Worm (Caenorhabditis elegans) whole organism, L2 larva: ENCODE data around the gene unc-33.

Experiments used
- C34F6.9 ChIP-seq: fragments of 150-350 bp; optimal IDR thresholded peaks from 2 replicates; lab custom pipeline; 2014; ENCODE audit warnings: missing biosample characterization, missing genetic modification characterization
- F13H6.1 ChIP-seq: sonication (generic microtip); optimal IDR thresholded peaks from 2 replicates; lab custom pipeline; 2016; ENCODE audit warnings: missing genetic modification characterization, missing compliant biosample characterization
- R02D3.7 ChIP-seq: fragments of 150-350 bp; optimal IDR thresholded peaks from 2 replicates; lab custom pipeline; 2014; ENCODE audit warnings: missing biosample characterization, missing genetic modification characterization
- Y55F3AM.14 ChIP-seq: fragments of 200-800 bp; sonication (Bioruptor generic); optimal IDR thresholded peaks from 2 replicates; lab custom pipeline; 2018; ENCODE audit warnings: mild to moderate bottlenecking, missing genetic modification characterization, missing compliant biosample characterization
- ZK546.5 ChIP-seq: sonication (generic microtip); optimal IDR thresholded peaks from 2 replicates; lab custom pipeline; 2017; ENCODE audit warnings: missing biosample characterization, missing genetic modification characterization
- alr-1 ChIP-seq: fragments of 150-350 bp; optimal IDR thresholded peaks from 2 replicates; lab custom pipeline; 2014; ENCODE audit warnings: missing biosample characterization, missing genetic modification characterization
- ama-1 ChIP-seq: fragments of 150-350 bp; optimal IDR thresholded peaks from 2 replicates; lab custom pipeline; 2018; ENCODE audit warnings: inconsistent platforms
- blmp-1 ChIP-seq: sonication (generic microtip); optimal IDR thresholded peaks from 2 replicates; lab custom pipeline; 2017; ENCODE audit warnings: missing genetic modification characterization, mild to moderate bottlenecking, missing compliant biosample characterization, antibody characterized with exemption, moderate library complexity; ENCODE audit not compliant: insufficient read depth
- ceh-82 ChIP-seq: fragments of 150-350 bp; optimal IDR thresholded peaks from 2 replicates; lab custom pipeline; 2014; ENCODE audit warnings: missing biosample characterization, missing genetic modification characterization
- crh-2 ChIP-seq: sonication (generic microtip); optimal IDR thresholded peaks from 2 replicates; lab custom pipeline; 2017; ENCODE audit warnings: missing biosample characterization, missing genetic modification characterization
- dmd-4 ChIP-seq: sonication (generic microtip); optimal IDR thresholded peaks from 2 replicates; lab custom pipeline; 2017; ENCODE audit warnings: missing biosample characterization, missing genetic modification characterization
- egl-27 ChIP-seq: sonication (generic microtip); optimal IDR thresholded peaks from 3 replicates; lab custom pipeline; 2017; ENCODE audit warnings: missing biosample characterization, missing genetic modification reagents, missing genetic modification characterization
- elt-3 ChIP-seq: sonication (generic microtip); optimal IDR thresholded peaks from 2 replicates; lab custom pipeline; 2017; ENCODE audit warnings: missing biosample characterization, missing genetic modification characterization
- lin-11 ChIP-seq: fragments of 150-350 bp; sonication (generic microtip); optimal IDR thresholded peaks from 2 replicates; lab custom pipeline; 2014; ENCODE audit warnings: missing biosample characterization, missing genetic modification characterization, inconsistent platforms, mixed read lengths
- lin-13 ChIP-seq: fragments of 150-350 bp; optimal IDR thresholded peaks from 2 replicates; lab custom pipeline; 2014; ENCODE audit warnings: missing biosample characterization, missing genetic modification reagents, missing genetic modification characterization
- lin-39 ChIP-seq: fragments of 150-350 bp; optimal IDR thresholded peaks from 2 replicates; lab custom pipeline; 2014; ENCODE audit warnings: missing biosample characterization, missing genetic modification reagents, missing genetic modification characterization
- lsy-2 ChIP-seq, 2 experiments: fragments of 150-350 bp in 1 of 2; sonication (generic microtip) in 1 of 2; optimal IDR thresholded peaks; 2 replicates each; lab custom pipeline; 2014 to 2017; ENCODE audit warnings: missing biosample characterization in 2 of 2, missing genetic modification characterization in 2 of 2
- mab-5 ChIP-seq: fragments of 150-350 bp; optimal IDR thresholded peaks from 2 replicates; lab custom pipeline; 2014; ENCODE audit warnings: missing biosample characterization, missing genetic modification characterization
- mbf-1 ChIP-seq: sonication (generic microtip); optimal IDR thresholded peaks from 2 replicates; lab custom pipeline; 2017; ENCODE audit warnings: missing biosample characterization, missing genetic modification characterization
- mdl-1 ChIP-seq, 2 experiments: fragments of 150-350 bp in 1 of 2; sonication (generic microtip) in 1 of 2; optimal IDR thresholded peaks; 2 replicates each; lab custom pipeline; 2017; ENCODE audit warnings: missing biosample characterization in 2 of 2, missing genetic modification characterization in 2 of 2
- nhr-10 ChIP-seq: sonication (generic microtip); optimal IDR thresholded peaks from 2 replicates; lab custom pipeline; 2017; ENCODE audit warnings: missing biosample characterization, missing genetic modification characterization
- nhr-11 ChIP-seq: fragments of 150-350 bp; optimal IDR thresholded peaks from 2 replicates; lab custom pipeline; 2014; ENCODE audit warnings: missing biosample characterization, missing genetic modification characterization
- nhr-129 ChIP-seq: fragments of 150-350 bp; optimal IDR thresholded peaks from 2 replicates; lab custom pipeline; 2014; ENCODE audit warnings: missing biosample characterization, missing genetic modification characterization
- nhr-21 ChIP-seq: fragments of 150-350 bp; optimal IDR thresholded peaks from 2 replicates; lab custom pipeline; 2014; ENCODE audit warnings: missing biosample characterization, missing genetic modification characterization
- nhr-23 ChIP-seq: fragments of 150-350 bp; optimal IDR thresholded peaks from 2 replicates; lab custom pipeline; 2014; ENCODE audit warnings: missing biosample characterization, missing genetic modification reagents, missing genetic modification characterization
- nhr-25 ChIP-seq: fragments of 150-350 bp; sonication (generic microtip); optimal IDR thresholded peaks from 3 replicates; lab custom pipeline; 2014; ENCODE audit warnings: missing biosample characterization, missing genetic modification characterization
- nhr-6 ChIP-seq: fragments of 150-350 bp; optimal IDR thresholded peaks from 2 replicates; lab custom pipeline; 2014; ENCODE audit warnings: missing biosample characterization, missing genetic modification characterization
- nhr-77 ChIP-seq: fragments of 150-350 bp; optimal IDR thresholded peaks from 2 replicates; lab custom pipeline; 2014; ENCODE audit warnings: missing biosample characterization, missing genetic modification characterization
- peb-1 ChIP-seq: fragments of 150-350 bp; optimal IDR thresholded peaks from 2 replicates; lab custom pipeline; 2014; ENCODE audit warnings: missing biosample characterization, missing genetic modification characterization
- sem-4 ChIP-seq: fragments of 150-350 bp; optimal IDR thresholded peaks from 2 replicates; lab custom pipeline; 2014; ENCODE audit warnings: missing biosample characterization, missing genetic modification reagents, missing genetic modification characterization
- skn-1 ChIP-seq: sonication (generic microtip); optimal IDR thresholded peaks from 2 replicates; lab custom pipeline; 2017; ENCODE audit warnings: missing biosample characterization, missing genetic modification characterization
- sma-9 ChIP-seq, 2 experiments: fragments of 150-350 bp in 1 of 2; sonication (generic microtip) in 1 of 2; optimal IDR thresholded peaks; 2 replicates each; lab custom pipeline; 2014 to 2016; ENCODE audit warnings: missing genetic modification characterization in 2 of 2, mild to moderate bottlenecking in 1 of 2, missing biosample characterization in 1 of 2, missing compliant biosample characterization in 1 of 2, missing genetic modification reagents in 1 of 2, moderate library complexity in 1 of 2
- snpc-4 ChIP-seq: fragments of 150-350 bp; optimal IDR thresholded peaks from 2 replicates; lab custom pipeline; 2014; ENCODE audit warnings: missing biosample characterization, missing genetic modification characterization
- unc-39 ChIP-seq: fragments of 150-350 bp; optimal IDR thresholded peaks from 2 replicates; lab custom pipeline; 2014; ENCODE audit warnings: missing biosample characterization, missing genetic modification characterization
- unc-55 ChIP-seq: fragments of 150-350 bp; sonication (generic microtip); optimal IDR thresholded peaks from 3 replicates; lab custom pipeline; 2014; ENCODE audit warnings: missing biosample characterization, missing genetic modification reagents, missing genetic modification characterization
- zag-1 ChIP-seq: fragments of 150-350 bp; optimal IDR thresholded peaks from 2 replicates; lab custom pipeline; 2014; ENCODE audit warnings: missing biosample characterization, missing genetic modification characterization
- ztf-11 ChIP-seq: sonication (generic microtip); optimal IDR thresholded peaks from 2 replicates; lab custom pipeline; 2017; ENCODE audit warnings: missing biosample characterization, missing genetic modification characterization

The unc-33 gene

DNA sequence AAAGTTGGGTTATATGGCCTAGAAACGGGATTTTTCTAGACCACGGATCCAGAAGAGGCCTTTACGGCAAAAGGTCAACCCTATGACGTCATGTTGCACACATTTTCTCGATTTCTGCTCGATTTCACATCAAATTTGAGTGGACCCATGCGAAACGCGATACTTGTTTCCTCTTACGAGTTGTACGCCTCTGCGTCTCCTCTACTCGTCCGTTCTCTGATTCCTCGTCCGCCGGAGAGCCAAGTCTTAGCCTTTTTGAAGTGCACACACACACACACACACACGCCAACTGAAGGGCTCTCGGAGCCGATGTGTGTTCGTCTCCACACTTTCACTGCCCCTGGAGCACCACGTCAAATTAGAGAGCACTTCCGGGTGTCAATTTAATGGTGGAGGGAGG is 4.3 kb downstream of the unc-33 start:
- TF ChIP-seq ZK546.5 (tag; lab: Kevin White, UChicago) = no peak
- TF ChIP-seq nhr-11 (tag; lab: Kevin White, UChicago) = no peak
- peak; percentile 31 for TF ChIP-seq unc-55 (GFP tag; lab: Kevin White, UChicago)
- TF ChIP-seq egl-27 (tag; lab: Kevin White, UChicago) = no peak
- peak in 1 of 2 experiments; percentile 18 for TF ChIP-seq mdl-1 (tag; optimal IDR thresholded peaks at IDR 0.05; lab: Kevin White, UChicago)
- no peak for TF ChIP-seq mab-5 (tag; lab: Kevin White, UChicago)
- TF ChIP-seq sma-9 (GFP tag; optimal IDR thresholded peaks at IDR 0.05; lab: Kevin White, UChicago) = peak; percentile 31
- no peak for TF ChIP-seq sma-9 (tag; optimal IDR thresholded peaks at IDR 0.05; lab: Kevin White, UChicago)
- TF ChIP-seq zag-1 = peak; percentile 39
- no peak for TF ChIP-seq blmp-1 (tag; lab: Kevin White, UChicago)
- TF ChIP-seq unc-39 (tag; lab: Kevin White, UChicago) = no peak
- peak; percentile 10 for TF ChIP-seq crh-2 (tag; lab: Kevin White, UChicago)
- no peak for TF ChIP-seq lin-11 (tag; lab: Kevin White, UChicago)
- TF ChIP-seq F13H6.1 = peak; percentile 56
- no peak for TF ChIP-seq nhr-6 (tag; lab: Kevin White, UChicago)
- no peak for TF ChIP-seq ceh-82 (tag; lab: Kevin White, UChicago)
- peak; percentile 12 for TF ChIP-seq sem-4 (tag; lab: Kevin White, UChicago)
- no peak for TF ChIP-seq nhr-10 (tag; lab: Kevin White, UChicago)
- no peak for TF ChIP-seq lin-13 (GFP tag; lab: Kevin White, UChicago)
- TF ChIP-seq mbf-1 (tag; lab: Kevin White, UChicago) = no peak
- no peak for TF ChIP-seq nhr-21 (tag; lab: Kevin White, UChicago)
- TF ChIP-seq lin-39 (tag; lab: Kevin White, UChicago) = no peak
- TF ChIP-seq C34F6.9 (tag; lab: Kevin White, UChicago) = peak; percentile 10
- TF ChIP-seq lsy-2 (tag; optimal IDR thresholded peaks at IDR 0.05; lab: Kevin White, UChicago) = peak in 1 of 2 experiments; percentile 10
- TF ChIP-seq skn-1 (tag; lab: Kevin White, UChicago) = no peak
- TF ChIP-seq nhr-129 = peak; percentile 28
- TF ChIP-seq R02D3.7 (tag; lab: Kevin White, UChicago) = no peak
- TF ChIP-seq, all 48 proteins: peak for 10

DNA sequence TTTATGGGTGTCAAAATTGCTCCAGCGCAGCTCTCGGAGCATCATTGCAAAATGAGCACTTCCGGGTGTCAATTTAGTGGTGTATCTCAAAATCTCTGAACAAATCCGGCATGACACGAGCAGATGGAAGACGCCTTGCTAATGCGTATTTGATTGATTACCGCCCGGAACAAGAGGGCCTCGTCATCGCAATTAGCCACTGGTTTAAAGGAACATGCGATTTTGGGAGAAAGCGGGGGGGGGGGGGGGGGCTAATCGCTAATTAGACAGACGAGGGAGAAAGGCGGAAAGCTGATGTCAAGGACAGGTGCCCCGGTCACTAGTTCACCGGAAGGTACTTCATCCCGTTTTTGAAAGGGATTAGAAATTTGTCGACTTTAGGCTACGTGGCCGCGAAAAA is 5.0 kb downstream of the unc-33 start:
- TF ChIP-seq crh-2 (tag; lab: Kevin White, UChicago) (no peak), nhr-23 (tag; lab: Kevin White, UChicago) (no peak), zag-1 (no peak), elt-3 (tag; lab: Kevin White, UChicago) (no peak), ztf-11 (tag; lab: Kevin White, UChicago) (no peak), dmd-4 (tag; lab: Kevin White, UChicago) (no peak), F13H6.1 (no peak), mdl-1 (tag; optimal IDR thresholded peaks at IDR 0.05; lab: Kevin White, UChicago) (no peak)

DNA sequence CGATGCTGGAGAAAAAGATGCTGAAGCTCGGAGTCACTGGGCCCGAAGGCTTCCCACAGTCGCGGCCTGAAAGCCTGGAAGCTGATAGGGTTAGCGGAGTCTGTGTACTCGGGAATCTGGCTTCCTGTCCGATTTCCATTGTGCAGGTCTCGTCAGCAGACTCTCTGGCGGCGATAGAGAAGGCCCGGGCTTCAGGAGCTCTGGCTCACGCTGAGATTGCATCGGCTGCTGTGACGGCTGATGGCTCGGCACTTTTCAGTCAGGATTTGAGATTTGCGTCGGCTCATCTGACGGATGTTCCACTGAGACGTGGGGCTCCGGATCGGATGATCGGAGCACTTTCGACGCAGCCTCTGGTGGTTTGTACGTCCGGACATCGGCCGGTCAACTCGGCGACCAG is 6.7 kb downstream of the unc-33 start:
- TF ChIP-seq snpc-4 = no peak
- TF ChIP-seq sem-4 (tag; lab: Kevin White, UChicago) = no peak
- no peak for TF ChIP-seq skn-1 (tag; lab: Kevin White, UChicago)
- no peak for TF ChIP-seq nhr-77 (tag; lab: Kevin White, UChicago)
- no peak for TF ChIP-seq alr-1 (tag; lab: Kevin White, UChicago)
- no peak for TF ChIP-seq ztf-11 (tag; lab: Kevin White, UChicago)
- no peak for TF ChIP-seq nhr-23 (tag; lab: Kevin White, UChicago)
- no peak for TF ChIP-seq ZK546.5 (tag; lab: Kevin White, UChicago)
- TF ChIP-seq peb-1 (tag; lab: Kevin White, UChicago) = no peak
- TF ChIP-seq Y55F3AM.14 = no peak
- no peak for TF ChIP-seq ama-1
- no peak for TF ChIP-seq mdl-1 (tag; optimal IDR thresholded peaks at IDR 0.05; lab: Kevin White, UChicago)
- no peak for TF ChIP-seq nhr-25 (tag; lab: Kevin White, UChicago)
- TF ChIP-seq dmd-4 (tag; lab: Kevin White, UChicago) = no peak
- no peak for TF ChIP-seq zag-1
- no peak for TF ChIP-seq mab-5 (tag; lab: Kevin White, UChicago)
- no peak for TF ChIP-seq egl-27 (tag; lab: Kevin White, UChicago)
